Worm (Caenorhabditis elegans) whole organism, mixed stage, embryonic: ENCODE results near the gene C07G2.5.

Experiments
- blmp-1 ChIP-seq: fragments of 150-350 bp; optimal IDR thresholded peaks from 2 replicates; lab custom pipeline; 2014; ENCODE audit warnings: missing biosample characterization, missing genetic modification characterization
- cnd-1 ChIP-seq: fragments of 200-800 bp; sonication (Bioruptor generic); optimal IDR thresholded peaks from 2 replicates; lab custom pipeline; 2018; ENCODE audit warnings: mild to moderate bottlenecking, missing genetic modification characterization, missing compliant biosample characterization
- elt-1 ChIP-seq: sonication (generic microtip); optimal IDR thresholded peaks from 2 replicates; lab custom pipeline; 2017; ENCODE audit warnings: missing genetic modification characterization, mild to moderate bottlenecking, missing compliant biosample characterization, antibody characterized with exemption, moderate library complexity, borderline replicate concordance; ENCODE audit not compliant: insufficient read depth
- lsy-2 ChIP-seq: fragments of 150-350 bp; optimal IDR thresholded peaks from 2 replicates; lab custom pipeline; 2014; ENCODE audit warnings: missing biosample characterization, missing genetic modification characterization
- nhr-12 ChIP-seq: fragments of 150-350 bp; optimal IDR thresholded peaks from 2 replicates; lab custom pipeline; 2014; ENCODE audit warnings: missing biosample characterization, missing genetic modification characterization
- nhr-237 ChIP-seq: fragments of 150-350 bp; optimal IDR thresholded peaks from 2 replicates; lab custom pipeline; 2014; ENCODE audit warnings: missing biosample characterization, missing genetic modification characterization
- nhr-76 ChIP-seq: sonication (generic microtip); optimal IDR thresholded peaks from 2 replicates; lab custom pipeline; 2017; ENCODE audit warnings: missing biosample characterization, missing genetic modification characterization
- pha-4 ChIP-seq: fragments of 150-350 bp; optimal IDR thresholded peaks from 2 replicates; lab custom pipeline; 2018; ENCODE audit warnings: missing biosample characterization, missing genetic modification reagents, missing genetic modification characterization
- snpc-4 ChIP-seq: fragments of 150-350 bp; optimal IDR thresholded peaks from 2 replicates; lab custom pipeline; 2014; ENCODE audit warnings: missing biosample characterization, missing genetic modification characterization
- sptf-1 ChIP-seq: sonication (generic microtip); optimal IDR thresholded peaks from 2 replicates; lab custom pipeline; 2017; ENCODE audit warnings: mild to moderate bottlenecking, missing genetic modification characterization, moderate library complexity, missing compliant biosample characterization
- unc-62 ChIP-seq: fragments of 150-350 bp; optimal IDR thresholded peaks from 2 replicates; lab custom pipeline; 2014; ENCODE audit warnings: missing biosample characterization, missing genetic modification reagents, missing genetic modification characterization
- ztf-11 ChIP-seq: fragments of 150-350 bp; optimal IDR thresholded peaks from 2 replicates; lab custom pipeline; 2014; ENCODE audit warnings: missing biosample characterization, missing genetic modification characterization

ce11 chrIII:4502559-4503240 lies 3.9 kb upstream of the C07G2.5 start:
- TF ChIP-seq nhr-12 (tag; lab: Kevin White, UChicago): no peak
- TF ChIP-seq snpc-4 (tag; lab: Kevin White, UChicago): no peak
- TF ChIP-seq cnd-1 (tag; lab: Kevin White, UChicago): peak; percentile 83
- TF ChIP-seq blmp-1 (tag; lab: Kevin White, UChicago): no peak
- peak; percentile 43 for TF ChIP-seq ztf-11
- TF ChIP-seq unc-62: peak; percentile 56
- TF ChIP-seq pha-4: peak; percentile 30
- no peak for TF ChIP-seq nhr-237 (tag; lab: Kevin White, UChicago)
- no peak for TF ChIP-seq lsy-2
- no peak for TF ChIP-seq elt-1
- TF ChIP-seq nhr-76 (tag; lab: Kevin White, UChicago): no peak
- TF ChIP-seq sptf-1 (tag; lab: Kevin White, UChicago): peak; percentile 41
